Fruit fly (Drosophila melanogaster) whole organism, larva: ENCODE results near the gene shtd.

ENCODE experiments used
- noc ChIP-seq: fragments of 200-800 bp; sonication (Bioruptor generic); optimal IDR thresholded peaks from 3 replicates; lab custom pipeline; 2019; ENCODE audit warnings: missing biosample characterization, mild to moderate bottlenecking, missing genetic modification characterization, moderate library complexity

shtd gene

DNA sequence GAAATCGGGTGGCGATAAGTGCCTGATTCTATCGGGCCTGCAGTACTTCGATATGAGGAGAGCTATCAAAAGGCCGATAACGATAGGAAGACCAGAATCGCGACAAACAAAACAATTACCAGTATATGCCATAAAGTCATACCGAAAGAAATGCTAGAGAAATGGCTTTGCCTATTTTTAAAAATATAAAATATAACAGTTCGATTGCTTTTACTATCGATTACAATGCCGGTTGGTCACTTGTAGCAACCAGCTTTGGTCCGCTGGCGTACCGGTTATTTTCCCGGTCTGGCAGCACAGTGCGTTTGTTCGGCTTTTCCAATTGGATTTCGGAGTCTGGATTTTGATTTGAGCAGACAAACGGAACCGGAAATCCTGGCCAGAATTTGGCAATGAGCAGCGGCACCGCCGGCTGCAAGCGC lies at the start of gene shtd, which contains the start of the genes CG6294 and CG6299:
Gene shtd, minus strand, starts transcription at position 6 of the 422 bp plus-strand sequence.
Gene CG6294, plus strand, starts transcription at position 287 of the 422 bp plus-strand sequence.
Gene CG6299, plus strand, starts transcription at position 287 of the 422 bp plus-strand sequence.
- no peak for TF ChIP-seq noc (tag; lab: Kevin White, UChicago)

- peak; percentile 46 for TF ChIP-seq noc (tag; lab: Kevin White, UChicago)
These were observed 49.2 kb upstream of the shtd start for dm6 chrX:15511399-15511798.

- no peak for TF ChIP-seq noc (tag; lab: Kevin White, UChicago)
These were observed 40.6 kb upstream of the shtd start for dm6 chrX:15502864-15503263.

dm6 chrX:15501706-15502267 lies 39.5 kb upstream of the shtd start:
- TF ChIP-seq noc (tag; lab: Kevin White, UChicago) = peak; percentile 23

dm6 chrX:15499996-15500904 lies 38.0 kb upstream of the shtd start:
- peak; percentile 12 for TF ChIP-seq noc (tag; lab: Kevin White, UChicago)

dm6 chrX:15498791-15499190 lies 36.5 kb upstream of the shtd start:
- TF ChIP-seq noc (tag; lab: Kevin White, UChicago) = no peak

dm6 chrX:15497440-15498271 lies 35.4 kb upstream of the shtd start:
- TF ChIP-seq noc (tag; lab: Kevin White, UChicago) = no peak

DNA sequence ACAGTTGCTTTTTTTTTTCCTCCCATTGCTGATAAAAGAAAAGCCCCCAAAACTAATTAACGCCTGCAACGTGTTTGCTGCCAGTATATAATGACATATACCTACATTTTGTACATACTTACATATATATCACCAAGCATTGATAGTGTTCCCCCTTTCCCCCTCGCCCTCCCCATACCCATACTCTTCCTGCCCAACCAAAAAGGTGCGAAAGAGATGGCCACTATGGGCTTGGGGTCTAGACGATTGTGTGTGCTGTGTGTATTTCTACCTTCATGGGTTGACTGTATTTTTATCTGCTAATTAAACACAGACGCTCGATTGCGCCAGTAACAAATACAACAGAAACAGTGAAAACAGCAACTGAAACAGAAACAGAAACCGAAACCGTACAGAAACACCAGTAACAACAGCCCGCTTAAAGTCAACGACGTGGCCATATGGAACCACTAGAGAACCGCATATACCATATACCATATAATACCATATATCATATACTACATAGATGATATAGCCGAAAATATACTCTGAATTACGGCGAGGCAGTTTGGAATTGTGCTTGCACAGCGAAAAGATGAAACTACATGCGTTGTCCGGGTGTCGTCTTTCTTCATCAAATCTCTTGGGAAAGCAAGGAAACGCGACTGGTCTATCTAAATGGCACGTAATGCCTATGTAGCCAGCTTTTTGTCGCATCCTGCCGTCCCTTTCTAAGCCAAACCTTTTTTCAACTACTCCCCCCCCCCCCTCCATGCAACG lies 34.6 kb upstream of the shtd start:
- no peak for TF ChIP-seq noc (tag; lab: Kevin White, UChicago)

dm6 chrX:15495600-15496379 lies 33.5 kb upstream of the shtd start:
- no peak for TF ChIP-seq noc (tag; lab: Kevin White, UChicago)

DNA sequence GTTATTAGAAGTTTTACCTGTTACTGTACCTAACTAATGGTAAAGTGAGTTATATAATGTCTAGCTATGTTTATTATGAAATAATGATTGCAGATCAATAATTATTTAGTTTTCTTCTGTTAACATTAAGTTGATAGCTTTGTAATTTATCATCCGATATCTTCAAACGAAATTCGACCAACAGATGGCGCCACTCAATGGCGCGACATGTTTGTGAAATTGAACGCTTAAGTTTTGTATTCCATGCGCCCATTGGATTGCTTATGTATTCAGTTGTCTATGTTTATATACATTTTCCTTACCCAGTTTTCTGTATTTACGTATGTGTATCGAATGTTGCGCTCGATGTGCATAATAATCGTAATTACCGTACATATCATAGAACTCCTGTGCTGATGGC lies 28.3 kb upstream of the shtd start:
- TF ChIP-seq noc (tag; lab: Kevin White, UChicago) = no peak

- no peak for TF ChIP-seq noc (tag; lab: Kevin White, UChicago)
These were observed 24.4 kb upstream of the shtd start, which contains the start of gene Gmap for dm6 chrX:15486682-15487081. Gmap (plus strand) TSS chrX:15486922.

- TF ChIP-seq noc (tag; lab: Kevin White, UChicago) = no peak
These were observed 22.3 kb upstream of the shtd start for dm6 chrX:15484451-15485032.

- TF ChIP-seq noc (tag; lab: Kevin White, UChicago) = no peak
These were observed 21.0 kb upstream of the shtd start for dm6 chrX:15483010-15483802.
